Fruit fly (Drosophila melanogaster) whole organism, embryonic: ENCODE results near the gene CG15880.
A peak's percentile ranks its signal among the peaks of the same experiment; 100 is the strongest.

Experiments used
- B-H1 ChIP-seq: fragments of 200-800 bp; sonication (Bioruptor generic); IDR thresholded peaks from 3 replicates; pipeline ENCODE4 v1.3.6; 2022; ENCODE audit warnings: missing biosample characterization, missing genetic modification characterization
- Bgb ChIP-seq: fragments of 200-800 bp; sonication (Bioruptor generic); IDR thresholded peaks from 2 replicates; pipeline ENCODE4 v1.3.6; 2022; ENCODE audit warnings: missing biosample characterization, missing genetic modification characterization; ENCODE audit not compliant: partially characterized antibody
- Blimp-1 ChIP-seq: fragments of 200-800 bp; sonication (Bioruptor generic); optimal IDR thresholded peaks from 3 replicates; lab custom pipeline; 2018; ENCODE audit warnings: missing biosample characterization, missing genetic modification characterization, mild to moderate bottlenecking, moderate library complexity, missing genetic modification reagents
- CG13775 ChIP-seq: fragments of 200-800 bp; sonication (Bioruptor generic); optimal IDR thresholded peaks from 3 replicates; lab custom pipeline; 2017; ENCODE audit warnings: missing biosample characterization, mild to moderate bottlenecking, missing genetic modification characterization
- CG14860 ChIP-seq: fragments of 200-800 bp; sonication (Bioruptor generic); IDR thresholded peaks from 3 replicates; pipeline ENCODE4 v1.3.6; 2022; ENCODE audit warnings: missing biosample characterization, missing genetic modification characterization; ENCODE audit not compliant: partially characterized antibody
- CG1832 ChIP-seq: fragments of 200-800 bp; sonication (Bioruptor generic); optimal IDR thresholded peaks from 2 replicates; lab custom pipeline; 2017; ENCODE audit warnings: missing biosample characterization, mild to moderate bottlenecking, missing genetic modification characterization, inconsistent platforms
- CG2889 ChIP-seq: fragments of 200-800 bp; sonication (Bioruptor generic); IDR thresholded peaks from 3 replicates; pipeline ENCODE4 v1.3.6; 2022; ENCODE audit warnings: missing biosample characterization, missing genetic modification characterization
- CG32772 ChIP-seq: fragments of 200-800 bp; sonication (Bioruptor generic); IDR thresholded peaks from 2 replicates; pipeline ENCODE4 v1.3.6; 2022; ENCODE audit warnings: missing biosample characterization, missing genetic modification characterization
- CG3995 ChIP-seq: fragments of 200-800 bp; sonication (Bioruptor generic); optimal IDR thresholded peaks from 3 replicates; lab custom pipeline; 2016; ENCODE audit warnings: missing biosample characterization, missing genetic modification characterization
- CG4282 ChIP-seq: fragments of 200-800 bp; sonication (Bioruptor generic); optimal IDR thresholded peaks from 2 replicates; lab custom pipeline; 2016; ENCODE audit warnings: missing biosample characterization, missing genetic modification characterization
- CG4328 ChIP-seq: fragments of 200-800 bp; sonication (Bioruptor generic); optimal IDR thresholded peaks from 3 replicates; lab custom pipeline; 2017; ENCODE audit warnings: missing biosample characterization, missing genetic modification reagents, missing genetic modification characterization
- CG4730 ChIP-seq: fragments of 200-800 bp; sonication (Bioruptor generic); IDR thresholded peaks from 2 replicates; pipeline ENCODE4 v1.3.6; 2022; ENCODE audit warnings: missing biosample characterization, missing genetic modification characterization
- CG6254 ChIP-seq: fragments of 200-800 bp; sonication (Bioruptor generic); optimal IDR thresholded peaks from 3 replicates; lab custom pipeline; 2017; ENCODE audit warnings: mild to moderate bottlenecking, missing biosample characterization, missing genetic modification reagents, missing genetic modification characterization
- CG6654 ChIP-seq: fragments of 200-800 bp; sonication (Bioruptor generic); optimal IDR thresholded peaks from 2 replicates; lab custom pipeline; 2017; ENCODE audit warnings: missing biosample characterization, mild to moderate bottlenecking, missing genetic modification characterization
- CG6813 ChIP-seq: fragments of 200-800 bp; sonication (Bioruptor generic); optimal IDR thresholded peaks from 2 replicates; lab custom pipeline; 2017; ENCODE audit warnings: missing biosample characterization, missing genetic modification characterization, mild to moderate bottlenecking, moderate library complexity, missing genetic modification reagents
- CG9215 ChIP-seq: fragments of 200-800 bp; sonication (Bioruptor generic); IDR thresholded peaks from 2 replicates; pipeline ENCODE4 v1.3.6; 2022; ENCODE audit warnings: missing biosample characterization, missing genetic modification characterization
- CG9817 ChIP-seq: fragments of 200-800 bp; sonication (Bioruptor generic); optimal IDR thresholded peaks from 2 replicates; lab custom pipeline; 2018; ENCODE audit warnings: missing biosample characterization, mild to moderate bottlenecking, missing genetic modification characterization, moderate library complexity
- CG9876 ChIP-seq: fragments of 200-800 bp; sonication (Bioruptor generic); optimal IDR thresholded peaks from 2 replicates; lab custom pipeline; 2016; ENCODE audit warnings: missing biosample characterization, missing genetic modification characterization
- CG9932 ChIP-seq: fragments of 200-800 bp; sonication (Bioruptor generic); IDR thresholded peaks from 2 replicates; pipeline ENCODE4 v1.3.6; 2022; ENCODE audit warnings: missing biosample characterization, missing genetic modification characterization
- Dad ChIP-seq: fragments of 200-800 bp; sonication (Bioruptor generic); optimal IDR thresholded peaks from 3 replicates; lab custom pipeline; 2016; ENCODE audit warnings: missing biosample characterization, missing genetic modification characterization
- Dip2 ChIP-seq: fragments of 200-800 bp; sonication (Bioruptor generic); IDR thresholded peaks from 2 replicates; pipeline ENCODE4 v1.3.6; 2022; ENCODE audit warnings: missing biosample characterization, missing genetic modification characterization
- Dip3 ChIP-seq: fragments of 200-800 bp; sonication (Bioruptor generic); optimal IDR thresholded peaks from 3 replicates; lab custom pipeline; 2016; ENCODE audit warnings: missing biosample characterization, missing genetic modification characterization
- Dp ChIP-seq: fragments of 200-800 bp; sonication (Bioruptor generic); optimal IDR thresholded peaks from 2 replicates; lab custom pipeline; 2018; ENCODE audit warnings: missing biosample characterization, mild to moderate bottlenecking, missing genetic modification characterization, moderate library complexity
- Dref ChIP-seq: fragments of 200-800 bp; sonication (Bioruptor generic); IDR thresholded peaks from 2 replicates; pipeline ENCODE4 v1.3.6; 2022; ENCODE audit warnings: missing biosample characterization, missing genetic modification characterization
- Gsc ChIP-seq: fragments of 200-800 bp; sonication (Bioruptor generic); IDR thresholded peaks from 2 replicates; pipeline ENCODE4 v1.3.6; 2022; ENCODE audit warnings: missing biosample characterization, missing genetic modification characterization
- Hr51 ChIP-seq, 2 experiments: fragments of 200-800 bp; sonication (Bioruptor generic); optimal IDR thresholded peaks; 2 replicates in 1 of 2; 3 replicates in 1 of 2; lab custom pipeline; 2016 to 2018; ENCODE audit warnings: missing biosample characterization in 2 of 2, missing genetic modification characterization in 2 of 2, mild to moderate bottlenecking in 1 of 2, moderate library complexity in 1 of 2
- Kr ChIP-seq: fragments of 200-800 bp; sonication (Bioruptor generic); optimal IDR thresholded peaks from 2 replicates; lab custom pipeline; 2017; ENCODE audit warnings: missing biosample characterization, mild to moderate bottlenecking, missing genetic modification characterization
- Mes4 ChIP-seq: fragments of 200-800 bp; sonication (Bioruptor generic); optimal IDR thresholded peaks from 2 replicates; lab custom pipeline; 2016; ENCODE audit warnings: missing biosample characterization, missing genetic modification characterization
- Spps ChIP-seq: fragments of 200-800 bp; sonication (Bioruptor generic); optimal IDR thresholded peaks from 2 replicates; lab custom pipeline; 2018; ENCODE audit warnings: missing biosample characterization, mild to moderate bottlenecking, missing genetic modification characterization
- Taf1 ChIP-seq: fragments of 200-800 bp; sonication (Bioruptor generic); IDR thresholded peaks from 2 replicates; pipeline ENCODE4 v1.3.6; 2022; ENCODE audit warnings: missing biosample characterization, missing genetic modification characterization
- ara ChIP-seq: fragments of 200-800 bp; sonication (Bioruptor generic); IDR thresholded peaks from 2 replicates; pipeline ENCODE4 v1.3.6; 2022; ENCODE audit warnings: missing biosample characterization, missing genetic modification characterization
- bcd ChIP-seq: fragments of 200-800 bp; sonication (Bioruptor generic); optimal IDR thresholded peaks from 2 replicates; lab custom pipeline; 2017; ENCODE audit warnings: missing biosample characterization, mild to moderate bottlenecking, missing genetic modification characterization
- chm ChIP-seq: fragments of 200-800 bp; sonication (Bioruptor generic); IDR thresholded peaks from 2 replicates; pipeline ENCODE4 v1.3.6; 2022; ENCODE audit warnings: missing biosample characterization, missing genetic modification characterization
- disco-r ChIP-seq: fragments of 200-800 bp; sonication (Bioruptor generic); optimal IDR thresholded peaks from 2 replicates; lab custom pipeline; 2016; ENCODE audit warnings: missing biosample characterization, missing genetic modification characterization
- ems ChIP-seq: fragments of 200-800 bp; sonication (Bioruptor generic); optimal IDR thresholded peaks from 3 replicates; lab custom pipeline; 2016; ENCODE audit warnings: missing biosample characterization, missing genetic modification characterization
- exex ChIP-seq: fragments of 200-800 bp; sonication (Bioruptor generic); optimal IDR thresholded peaks from 4 replicates; lab custom pipeline; 2018; ENCODE audit warnings: missing biosample characterization, mild to moderate bottlenecking, missing genetic modification characterization, moderate library complexity
- ham ChIP-seq: fragments of 200-800 bp; sonication (Bioruptor generic); IDR thresholded peaks from 2 replicates; pipeline ENCODE4 v1.3.6; 2022; ENCODE audit warnings: missing biosample characterization, missing genetic modification characterization
- hkb ChIP-seq, 2 experiments: fragments of 200-800 bp in 1 of 2; fragments of >200 bp in 1 of 2; sonication (Bioruptor generic) in 1 of 2; IDR thresholded peaks in 1 of 2; optimal IDR thresholded peaks in 1 of 2; 2 replicates each; pipeline versions ENCODE4 v1.3.6 to Lab custom; 2017 to 2022; ENCODE audit warnings: missing biosample characterization in 1 of 2, missing genetic modification characterization in 1 of 2
- inv ChIP-seq: fragments of 200-800 bp; sonication (Bioruptor generic); IDR thresholded peaks from 2 replicates; pipeline ENCODE4 v1.3.6; 2022; ENCODE audit warnings: missing biosample characterization, missing genetic modification characterization; ENCODE audit not compliant: partially characterized antibody
- lilli ChIP-seq: fragments of 200-800 bp; sonication (Bioruptor generic); optimal IDR thresholded peaks from 3 replicates; lab custom pipeline; 2016; ENCODE audit warnings: missing biosample characterization, missing genetic modification characterization
- nerfin-2 ChIP-seq: fragments of 200-800 bp; sonication (Bioruptor generic); IDR thresholded peaks from 2 replicates; pipeline ENCODE4 v1.3.6; 2022; ENCODE audit warnings: missing biosample characterization, missing genetic modification characterization; ENCODE audit not compliant: partially characterized antibody
- otp ChIP-seq: fragments of 200-800 bp; sonication (Bioruptor generic); IDR thresholded peaks from 3 replicates; pipeline ENCODE4, ENCODE4 v1.3.6; 2022; ENCODE audit warnings: missing biosample characterization, missing genetic modification characterization
- pnt ChIP-seq: fragments of 200-800 bp; sonication (Bioruptor generic); optimal IDR thresholded peaks from 3 replicates; lab custom pipeline; 2016; ENCODE audit warnings: missing biosample characterization, missing genetic modification characterization
- slbo ChIP-seq: fragments of 200-800 bp; sonication (Bioruptor generic); IDR thresholded peaks from 2 replicates; pipeline ENCODE4 v1.3.6; 2022; ENCODE audit warnings: missing biosample characterization, missing genetic modification characterization
- sug ChIP-seq: fragments of 200-800 bp; optimal IDR thresholded peaks from 2 replicates; lab custom pipeline; 2019; ENCODE audit warnings: missing biosample characterization, mild to moderate bottlenecking, missing genetic modification characterization, moderate library complexity
- trh ChIP-seq: fragments of 200-800 bp; sonication (Bioruptor generic); optimal IDR thresholded peaks from 2 replicates; lab custom pipeline; 2016; ENCODE audit warnings: missing biosample characterization, missing genetic modification characterization
- vvl ChIP-seq: fragments of 200-800 bp; sonication (Bioruptor generic); IDR thresholded peaks from 2 replicates; pipeline ENCODE4 v1.3.6; 2022; ENCODE audit warnings: missing biosample characterization, missing genetic modification characterization
- zen ChIP-seq: fragments of 200-800 bp; sonication (Bioruptor generic); optimal IDR thresholded peaks from 3 replicates; lab custom pipeline; 2018; ENCODE audit warnings: missing biosample characterization, mild to moderate bottlenecking, missing genetic modification characterization, moderate library complexity

CG15880 gene

DNA sequence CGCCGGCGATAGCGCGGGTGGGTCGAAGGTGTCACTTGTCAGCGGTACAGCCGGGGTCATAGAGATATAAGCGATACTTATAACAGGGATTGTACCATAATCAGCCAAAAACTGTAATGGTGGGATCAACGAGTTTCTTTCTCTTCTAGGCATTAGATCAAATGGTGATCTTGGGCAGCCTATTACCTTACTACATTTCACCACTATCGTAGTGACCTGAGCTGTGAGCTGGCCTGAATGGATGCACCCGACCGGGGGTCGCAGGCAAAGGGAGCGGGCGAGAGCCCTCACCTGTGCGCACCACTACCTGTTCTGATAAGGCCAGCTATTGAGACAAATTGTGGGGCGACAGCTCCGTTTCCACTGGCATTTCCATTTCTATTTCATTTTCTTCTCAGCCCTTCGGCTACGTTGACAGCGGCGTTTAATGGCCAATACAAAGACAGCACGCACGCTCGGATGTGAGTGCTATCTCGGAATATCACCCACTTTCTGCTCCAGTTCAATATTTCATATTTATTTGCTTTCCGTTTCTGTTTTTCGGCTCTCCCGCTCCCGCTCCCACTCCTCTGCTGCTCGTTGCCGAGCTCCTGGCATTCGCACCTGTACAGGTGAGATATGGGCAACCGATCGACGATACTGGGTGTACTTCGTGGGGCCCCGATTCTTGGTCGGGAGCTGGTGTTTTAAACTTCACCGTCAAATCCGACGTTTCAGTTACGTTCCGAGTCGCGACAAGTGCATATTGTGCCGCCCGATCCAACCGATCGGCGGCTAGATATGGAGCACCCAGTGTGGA, 39.1 kb upstream of the CG15880 start (continued):
- TF ChIP-seq ems (GFP tag; lab: Kevin White, UChicago) = peak; percentile 56
- TF ChIP-seq CG9817 (tag; lab: Kevin White, UChicago) = peak; percentile 23
- TF ChIP-seq CG9876 (GFP tag; lab: Kevin White, UChicago) = peak; percentile 24
- peak; percentile 73 for TF ChIP-seq B-H1 (GFP tag; lab: Robert Waterston, UW)
- TF ChIP-seq Bgb (GFP tag; lab: Robert Waterston, UW) = no peak
- TF ChIP-seq vvl = peak; percentile 93
- TF ChIP-seq pnt (GFP tag; lab: Kevin White, UChicago) = peak; percentile 69
- peak; percentile 71 for TF ChIP-seq Gsc (GFP tag; lab: Robert Waterston, UW)
- peak; percentile 49 for TF ChIP-seq Spps
- peak; percentile 74 for TF ChIP-seq bcd (GFP tag; lab: Kevin White, UChicago)
- TF ChIP-seq CG2889 = no peak
- TF ChIP-seq CG32772 (GFP tag; lab: Robert Waterston, UW) = peak; percentile 88
- no peak for TF ChIP-seq inv (GFP tag; lab: Robert Waterston, UW)
- TF ChIP-seq CG6813 (GFP tag; lab: Kevin White, UChicago) = peak; percentile 66
- peak; percentile 77 for TF ChIP-seq slbo
- peak; percentile 70 for TF ChIP-seq Dad (GFP tag; lab: Kevin White, UChicago)
- TF ChIP-seq CG4282 (GFP tag; lab: Kevin White, UChicago) = no peak
- peak; percentile 80 for TF ChIP-seq Blimp-1
- TF ChIP-seq ham (GFP tag; lab: Robert Waterston, UW) = 0 out of 2 replicates have a peak, but pooled peaks have one; percentile 26
- TF ChIP-seq CG1832 = no peak
- TF ChIP-seq Taf1 = peak; percentile 53; the same call in 1 of the 2 replicates
- TF ChIP-seq hkb (optimal IDR thresholded peaks at IDR 0.05; lab: Kevin White, UChicago) = no peak
- TF ChIP-seq hkb (GFP tag; IDR thresholded peaks at IDR 0.05; lab: Robert Waterston, UW) = peak; percentile 90
- TF ChIP-seq Dref = no peak
- TF ChIP-seq Dip2 (GFP tag; lab: Robert Waterston, UW) = no peak
- peak; percentile 51 for TF ChIP-seq CG13775
- TF ChIP-seq otp = peak; percentile 89
- TF ChIP-seq CG6254 (GFP tag; lab: Kevin White, UChicago) = peak; percentile 79
- no peak for TF ChIP-seq CG3995 (GFP tag; lab: Kevin White, UChicago)
- TF ChIP-seq CG9215 (GFP tag; lab: Robert Waterston, UW) = 0 out of 2 replicates have a peak, but pooled peaks have one; percentile 54
- TF ChIP-seq zen (tag; lab: Kevin White, UChicago) = peak; percentile 63
- peak; percentile 24 for TF ChIP-seq Mes4 (GFP tag; lab: Kevin White, UChicago)
- no peak for TF ChIP-seq CG14860 (GFP tag; lab: Robert Waterston, UW)
- TF ChIP-seq disco-r (GFP tag; lab: Kevin White, UChicago) = peak; percentile 5
- TF ChIP-seq lilli (GFP tag; lab: Kevin White, UChicago) = peak; percentile 75
- no peak for TF ChIP-seq nerfin-2 (GFP tag; lab: Robert Waterston, UW)
- TF ChIP-seq Dp (GFP tag; lab: Kevin White, UChicago) = no peak
- peak; percentile 53 for TF ChIP-seq CG6654
- no peak for TF ChIP-seq trh (GFP tag; lab: Kevin White, UChicago)
- TF ChIP-seq CG9932 (GFP tag; lab: Robert Waterston, UW) = peak; percentile 40
- peak; percentile 93 for TF ChIP-seq ara
- peak in 1 of 2 experiments; percentile 70 for TF ChIP-seq Hr51 (GFP tag; optimal IDR thresholded peaks at IDR 0.05; lab: Kevin White, UChicago)
- peak; percentile 78 for TF ChIP-seq sug (tag; lab: Kevin White, UChicago)
- TF ChIP-seq chm = peak; percentile 85
- peak; percentile 46 for TF ChIP-seq exex
- peak; percentile 85 for TF ChIP-seq CG4730
- TF ChIP-seq Dip3 (GFP tag; lab: Kevin White, UChicago) = peak; percentile 7
- no peak for TF ChIP-seq Kr
- no peak for TF ChIP-seq CG4328 (GFP tag; lab: Kevin White, UChicago)
